Fruit fly (Drosophila melanogaster) whole organism, embryonic: ENCODE results near the gene ver.

Experiments used
- Ada2b ChIP-seq: fragments of 200-800 bp; sonication (Bioruptor generic); IDR thresholded peaks from 2 replicates; pipeline ENCODE4 v1.3.6; 2022; ENCODE audit warnings: missing biosample characterization, missing genetic modification characterization
- B-H2 ChIP-seq: fragments of 200-800 bp; sonication (Bioruptor generic); optimal IDR thresholded peaks from 2 replicates; lab custom pipeline; 2018; ENCODE audit warnings: missing biosample characterization, mild to moderate bottlenecking, missing genetic modification characterization
- Blimp-1 ChIP-seq: fragments of 200-800 bp; sonication (Bioruptor generic); optimal IDR thresholded peaks from 3 replicates; lab custom pipeline; 2018; ENCODE audit warnings: missing biosample characterization, missing genetic modification characterization, mild to moderate bottlenecking, moderate library complexity, missing genetic modification reagents
- Bteb2 ChIP-seq: fragments of 200-800 bp; sonication (Bioruptor generic); optimal IDR thresholded peaks from 2 replicates; lab custom pipeline; 2016; ENCODE audit warnings: missing biosample characterization, missing genetic modification characterization
- CG1024 ChIP-seq: fragments of 200-800 bp; sonication (Bioruptor generic); IDR thresholded peaks from 2 replicates; pipeline ENCODE4 v1.3.6; 2022; ENCODE audit warnings: missing biosample characterization, missing genetic modification characterization
- CG10543 ChIP-seq: fragments of 200-800 bp; sonication (Bioruptor generic); optimal IDR thresholded peaks from 3 replicates; lab custom pipeline; 2017; ENCODE audit warnings: missing biosample characterization, mild to moderate bottlenecking, missing genetic modification characterization, moderate library complexity
- CG13123 ChIP-seq: fragments of 200-800 bp; sonication (Bioruptor generic); optimal IDR thresholded peaks from 2 replicates; lab custom pipeline; 2016; ENCODE audit warnings: missing biosample characterization, missing genetic modification characterization
- CG13296 ChIP-seq: fragments of 200-800 bp; sonication (Bioruptor generic); optimal IDR thresholded peaks from 3 replicates; lab custom pipeline; 2018; ENCODE audit warnings: missing biosample characterization, mild to moderate bottlenecking, missing genetic modification characterization
- CG13624 ChIP-seq: fragments of 200-800 bp; sonication (Bioruptor generic); optimal IDR thresholded peaks from 2 replicates; lab custom pipeline; 2016; ENCODE audit warnings: missing biosample characterization, missing genetic modification characterization
- CG15514 ChIP-seq: fragments of 200-800 bp; sonication (Bioruptor generic); optimal IDR thresholded peaks from 3 replicates; lab custom pipeline; 2017; ENCODE audit warnings: missing biosample characterization, missing genetic modification characterization, mild to moderate bottlenecking, moderate library complexity, missing genetic modification reagents
- CG1647 ChIP-seq: fragments of 200-800 bp; sonication (Bioruptor generic); optimal IDR thresholded peaks from 3 replicates; lab custom pipeline; 2016; ENCODE audit warnings: missing biosample characterization, missing genetic modification characterization
- CG17359 ChIP-seq: fragments of 200-800 bp; sonication (Bioruptor generic); optimal IDR thresholded peaks from 3 replicates; lab custom pipeline; 2018; ENCODE audit warnings: missing biosample characterization, mild to moderate bottlenecking, missing genetic modification characterization, moderate library complexity
- CG1792 ChIP-seq: fragments of 200-800 bp; sonication (Bioruptor generic); optimal IDR thresholded peaks from 2 replicates; lab custom pipeline; 2016; ENCODE audit warnings: missing biosample characterization, missing genetic modification characterization
- CG18011 ChIP-seq: fragments of 200-800 bp; sonication (Bioruptor generic); optimal IDR thresholded peaks from 2 replicates; lab custom pipeline; 2017; ENCODE audit warnings: missing biosample characterization, missing genetic modification characterization, mild to moderate bottlenecking, moderate library complexity, missing genotype
- CG2202 ChIP-seq: fragments of 200-800 bp; sonication (Bioruptor generic); optimal IDR thresholded peaks from 2 replicates; lab custom pipeline; 2018; ENCODE audit warnings: missing biosample characterization, mild to moderate bottlenecking, missing genetic modification characterization
- CG2712 ChIP-seq: fragments of 200-800 bp; optimal IDR thresholded peaks from 3 replicates; lab custom pipeline; 2019; ENCODE audit warnings: missing biosample characterization, mild to moderate bottlenecking, missing genetic modification characterization, moderate library complexity
- CG30431 ChIP-seq: fragments of 200-800 bp; sonication (Bioruptor generic); optimal IDR thresholded peaks from 2 replicates; lab custom pipeline; 2017; ENCODE audit warnings: missing biosample characterization, missing genetic modification characterization
- CG34422 ChIP-seq: fragments of 200-800 bp; sonication (Bioruptor generic); IDR thresholded peaks from 3 replicates; pipeline ENCODE4 v1.3.6; 2022; ENCODE audit warnings: missing biosample characterization, missing genetic modification characterization
- CG4360 ChIP-seq: fragments of 200-800 bp; sonication (Bioruptor generic); IDR thresholded peaks from 2 replicates; pipeline ENCODE4 v1.3.6; 2022; ENCODE audit warnings: missing biosample characterization, missing genetic modification characterization
- CG4854 ChIP-seq: fragments of 200-800 bp; sonication (Bioruptor generic); optimal IDR thresholded peaks from 2 replicates; lab custom pipeline; 2016; ENCODE audit warnings: missing biosample characterization, missing genetic modification characterization, inconsistent platforms
- CG6689 ChIP-seq: fragments of 200-800 bp; sonication (Bioruptor generic); IDR thresholded peaks from 2 replicates; pipeline ENCODE4 v1.3.6; 2022; ENCODE audit warnings: missing biosample characterization, missing genetic modification characterization
- CG7357 ChIP-seq: fragments of 200-800 bp; sonication (Bioruptor generic); IDR thresholded peaks from 3 replicates; pipeline ENCODE4 v1.3.6; 2022; ENCODE audit warnings: missing biosample characterization, missing genetic modification characterization
- CG8089 ChIP-seq: fragments of 200-800 bp; sonication (Bioruptor generic); optimal IDR thresholded peaks from 3 replicates; lab custom pipeline; 2016; ENCODE audit warnings: missing biosample characterization, missing genetic modification characterization
- CG9727 ChIP-seq: fragments of 200-800 bp; sonication (Bioruptor generic); optimal IDR thresholded peaks from 3 replicates; lab custom pipeline; 2017; ENCODE audit warnings: missing biosample characterization, mild to moderate bottlenecking, missing genetic modification characterization
- CTCF ChIP-seq: fragments of 200-800 bp; sonication (Bioruptor generic); optimal IDR thresholded peaks from 2 replicates; lab custom pipeline; 2017; ENCODE audit warnings: missing biosample characterization, mild to moderate bottlenecking, missing genetic modification characterization, moderate library complexity
- Dip3 ChIP-seq: fragments of 200-800 bp; sonication (Bioruptor generic); optimal IDR thresholded peaks from 3 replicates; lab custom pipeline; 2016; ENCODE audit warnings: missing biosample characterization, missing genetic modification characterization
- Doc3 ChIP-seq: fragments of 200-800 bp; sonication (Bioruptor generic); IDR thresholded peaks from 3 replicates; pipeline ENCODE4 v1.3.6; 2022; ENCODE audit warnings: missing biosample characterization, missing genetic modification characterization; ENCODE audit not compliant: partially characterized antibody
- Dref ChIP-seq: fragments of 200-800 bp; sonication (Bioruptor generic); IDR thresholded peaks from 2 replicates; pipeline ENCODE4 v1.3.6; 2022; ENCODE audit warnings: missing biosample characterization, missing genetic modification characterization
- Fer2 ChIP-seq: fragments of 200-800 bp; sonication (Bioruptor generic); optimal IDR thresholded peaks from 2 replicates; lab custom pipeline; 2018; ENCODE audit warnings: missing biosample characterization, mild to moderate bottlenecking, missing genetic modification characterization, moderate library complexity
- Hand ChIP-seq: fragments of 200-800 bp; sonication (Bioruptor generic); optimal IDR thresholded peaks from 2 replicates; lab custom pipeline; 2017; ENCODE audit warnings: mild to moderate bottlenecking, missing biosample characterization, missing genetic modification reagents, missing genetic modification characterization
- Mes4 ChIP-seq: fragments of 200-800 bp; sonication (Bioruptor generic); optimal IDR thresholded peaks from 2 replicates; lab custom pipeline; 2016; ENCODE audit warnings: missing biosample characterization, missing genetic modification characterization
- Neu2 ChIP-seq: fragments of 200-800 bp; sonication (Bioruptor generic); optimal IDR thresholded peaks from 3 replicates; lab custom pipeline; 2016; ENCODE audit warnings: missing biosample characterization, missing genetic modification characterization, borderline replicate concordance
- bsh ChIP-seq, 2 experiments: fragments of 200-800 bp; sonication (Bioruptor generic); optimal IDR thresholded peaks; 2 replicates each; lab custom pipeline; 2017 to 2018; ENCODE audit warnings: mild to moderate bottlenecking in 2 of 2, missing biosample characterization in 2 of 2, missing genetic modification characterization in 2 of 2, moderate library complexity in 1 of 2
- chif ChIP-seq, 2 experiments: fragments of 200-800 bp; sonication (Bioruptor generic); optimal IDR thresholded peaks; 3 replicates each; lab custom pipeline; 2016; ENCODE audit warnings: missing biosample characterization in 2 of 2, missing genetic modification characterization in 2 of 2
- eyg ChIP-seq: fragments of 200-800 bp; sonication (Bioruptor generic); optimal IDR thresholded peaks from 3 replicates; lab custom pipeline; 2016; ENCODE audit warnings: missing biosample characterization, missing genetic modification characterization
- fd96Cb ChIP-seq: fragments of 200-800 bp; sonication (Bioruptor generic); optimal IDR thresholded peaks from 2 replicates; lab custom pipeline; 2018; ENCODE audit warnings: missing biosample characterization, mild to moderate bottlenecking, missing genetic modification characterization, moderate library complexity
- gcm ChIP-seq: fragments of 200-800 bp; sonication (Bioruptor generic); optimal IDR thresholded peaks from 2 replicates; lab custom pipeline; 2019; ENCODE audit warnings: missing biosample characterization, mild to moderate bottlenecking, missing genetic modification characterization, moderate library complexity
- gem ChIP-seq: fragments of 200-800 bp; sonication (Bioruptor generic); optimal IDR thresholded peaks from 2 replicates; lab custom pipeline; 2019; ENCODE audit warnings: missing biosample characterization, mild to moderate bottlenecking, missing genetic modification characterization, moderate library complexity
- gsb-n ChIP-seq: fragments of 200-800 bp; sonication (Bioruptor generic); optimal IDR thresholded peaks from 3 replicates; lab custom pipeline; 2018; ENCODE audit warnings: missing biosample characterization, mild to moderate bottlenecking, missing genetic modification characterization
- klu ChIP-seq: fragments of 200-800 bp; sonication (Bioruptor generic); IDR thresholded peaks from 2 replicates; pipeline ENCODE4 v1.3.6; 2022; ENCODE audit warnings: missing biosample characterization, missing genetic modification characterization
- mirr ChIP-seq: fragments of 200-800 bp; sonication (Bioruptor generic); optimal IDR thresholded peaks from 3 replicates; lab custom pipeline; 2018; ENCODE audit warnings: missing biosample characterization, mild to moderate bottlenecking, missing genetic modification characterization
- pros ChIP-seq: fragments of 200-800 bp; sonication (Bioruptor generic); optimal IDR thresholded peaks from 3 replicates; lab custom pipeline; 2019; ENCODE audit warnings: missing biosample characterization, mild to moderate bottlenecking, missing genetic modification characterization, moderate library complexity
- pzg ChIP-seq: fragments of 200-800 bp; sonication (Bioruptor generic); optimal IDR thresholded peaks from 3 replicates; lab custom pipeline; 2018; ENCODE audit warnings: missing biosample characterization, mild to moderate bottlenecking, missing genetic modification characterization, moderate library complexity
- sens-2 ChIP-seq: fragments of 200-800 bp; sonication (Bioruptor generic); IDR thresholded peaks from 2 replicates; pipeline ENCODE4 v1.3.6; 2022; ENCODE audit warnings: missing biosample characterization, missing genetic modification characterization
- shn ChIP-seq: fragments of 200-800 bp; sonication (Bioruptor generic); optimal IDR thresholded peaks from 3 replicates; lab custom pipeline; 2016; ENCODE audit warnings: missing biosample characterization, missing genetic modification characterization
- ssp ChIP-seq: fragments of 200-800 bp; sonication (Bioruptor generic); IDR thresholded peaks from 2 replicates; pipeline ENCODE4 v1.3.6; 2022; ENCODE audit warnings: missing biosample characterization, missing genetic modification characterization
- vnd ChIP-seq: fragments of 200-800 bp; sonication (Bioruptor generic); IDR thresholded peaks from 3 replicates; pipeline ENCODE4 v1.3.6; 2022; ENCODE audit warnings: missing biosample characterization, missing genetic modification characterization; ENCODE audit not compliant: partially characterized antibody
- yki ChIP-seq: fragments of >200 bp; optimal IDR thresholded peaks from 3 replicates; lab custom pipeline; 2018
- z ChIP-seq: fragments of 200-800 bp; sonication (Bioruptor generic); IDR thresholded peaks from 3 replicates; pipeline ENCODE4 v1.3.6; 2022; ENCODE audit warnings: missing biosample characterization, missing genetic modification characterization
- zfh1 ChIP-seq: fragments of 200-800 bp; sonication (Bioruptor generic); IDR thresholded peaks from 3 replicates; pipeline ENCODE4 v1.3.6; 2022; ENCODE audit warnings: missing biosample characterization, missing genetic modification characterization
- zfh2 ChIP-seq: fragments of 200-800 bp; sonication (Bioruptor generic); optimal IDR thresholded peaks from 2 replicates; lab custom pipeline; 2016; ENCODE audit warnings: missing biosample characterization, missing genetic modification characterization

The ver gene

dm6 chr3L:12529431-12530007 lies 5.7 kb downstream of the ver start (continued):
- TF ChIP-seq shn (GFP tag; lab: Kevin White, UChicago) = peak; percentile 54
- TF ChIP-seq chif (GFP tag; optimal IDR thresholded peaks at IDR 0.05; lab: Kevin White, UChicago) = peak; percentile 17 to 25
- TF ChIP-seq ssp (GFP tag; lab: Robert Waterston, UW) = no peak
- peak; percentile 46 for TF ChIP-seq CG6689
- TF ChIP-seq Neu2 (GFP tag; lab: Kevin White, UChicago) = no peak
- peak; percentile 70 for TF ChIP-seq CG17359 (tag; lab: Kevin White, UChicago)
- peak; percentile 23 for TF ChIP-seq gsb-n (tag; lab: Kevin White, UChicago)
- TF ChIP-seq CG13296 = peak; percentile 1
- peak; percentile 38 for TF ChIP-seq CG18011 (GFP tag; lab: Kevin White, UChicago)
- peak; percentile 32 for TF ChIP-seq Mes4
- peak; percentile 12 for TF ChIP-seq eyg (GFP tag; lab: Kevin White, UChicago)
- no peak for TF ChIP-seq CG13624 (GFP tag; lab: Kevin White, UChicago)
- no peak for TF ChIP-seq pros (GFP tag; lab: Kevin White, UChicago)
- TF ChIP-seq Blimp-1 (GFP tag; lab: Kevin White, UChicago) = peak; percentile 61
- TF ChIP-seq CG2202 (tag; lab: Kevin White, UChicago) = peak; percentile 11
- TF ChIP-seq CG9727 (GFP tag; lab: Kevin White, UChicago) = peak; percentile 29
- peak; percentile 60 for TF ChIP-seq CG2712 (tag; lab: Kevin White, UChicago)
- no peak for TF ChIP-seq mirr (GFP tag; lab: Kevin White, UChicago)
- peak; percentile 42 for TF ChIP-seq fd96Cb (tag; lab: Kevin White, UChicago)
- TF ChIP-seq Fer2 (tag; lab: Kevin White, UChicago) = no peak
- no peak for TF ChIP-seq CG30431 (GFP tag; lab: Kevin White, UChicago)
- TF ChIP-seq CG4360 = 0 out of 2 replicates have a peak, but pooled peaks have one; percentile 35
- peak; percentile 9 for TF ChIP-seq CG15514 (GFP tag; lab: Kevin White, UChicago)
- 0 out of 2 replicates have a peak, but pooled peaks have one; percentile 19 for TF ChIP-seq sens-2 (GFP tag; lab: Robert Waterston, UW)
- TF ChIP-seq Dip3 = peak; percentile 16
- peak; percentile 7 for TF ChIP-seq CG1792 (GFP tag; lab: Kevin White, UChicago)
- TF ChIP-seq CG7357 = 0 out of 3 replicates have a peak, but pooled peaks have one; percentile 29
- peak; percentile 58; the same call in 1 of the 2 replicates for TF ChIP-seq CG1024 (GFP tag; lab: Robert Waterston, UW)
- peak; percentile 22 for TF ChIP-seq Bteb2 (GFP tag; lab: Kevin White, UChicago)
- peak; percentile 56 for TF ChIP-seq Ada2b (GFP tag; lab: Robert Waterston, UW)
- peak; percentile 10 for TF ChIP-seq CG10543 (GFP tag; lab: Kevin White, UChicago)
- no peak for TF ChIP-seq Dref (GFP tag; lab: Robert Waterston, UW)
- no peak for TF ChIP-seq Doc3 (GFP tag; lab: Robert Waterston, UW)
- TF ChIP-seq CG1647 (GFP tag; lab: Kevin White, UChicago) = no peak
- TF ChIP-seq klu (GFP tag; lab: Robert Waterston, UW) = no peak
- peak; percentile 44; the same call in 2 of the 3 replicates for TF ChIP-seq CG34422
- TF ChIP-seq CG4854 (GFP tag; lab: Kevin White, UChicago) = no peak
- no peak for TF ChIP-seq z (GFP tag; lab: Robert Waterston, UW)
- TF ChIP-seq pzg (GFP tag; lab: Kevin White, UChicago) = no peak
- TF ChIP-seq zfh1 = peak; percentile 68
- TF ChIP-seq zfh2 (GFP tag; lab: Kevin White, UChicago) = no peak
- TF ChIP-seq B-H2 (GFP tag; lab: Kevin White, UChicago) = no peak
- TF ChIP-seq bsh (GFP tag; optimal IDR thresholded peaks at IDR 0.05; lab: Kevin White, UChicago) = peak; percentile 23 to 67
- TF ChIP-seq vnd = no peak
- TF ChIP-seq gcm = peak; percentile 21
- TF ChIP-seq Hand (GFP tag; lab: Kevin White, UChicago) = peak; percentile 4
- no peak for TF ChIP-seq CG13123
- TF ChIP-seq gem = peak; percentile 62
- peak; percentile 48 for TF ChIP-seq CG8089 (GFP tag; lab: Kevin White, UChicago)
- TF ChIP-seq yki (lab: Kevin White, UChicago) = no peak
- TF ChIP-seq CTCF (GFP tag; lab: Kevin White, UChicago) = peak; percentile 15
